Fruit fly (Drosophila melanogaster): ENCODE results near the gene CG33124.
A peak's percentile ranks its signal among the peaks of the same experiment; 100 is the strongest.

Gene CG33124

dm6 chr2L:2198613-2199432, 10.1 kb downstream of the CG33124 start:
- TF ChIP-seq CTCF (optimal IDR thresholded peaks at IDR 0.05) (no peak), CG8478 (optimal IDR thresholded peaks at IDR 0.05) (peak; percentile 31)

DNA sequence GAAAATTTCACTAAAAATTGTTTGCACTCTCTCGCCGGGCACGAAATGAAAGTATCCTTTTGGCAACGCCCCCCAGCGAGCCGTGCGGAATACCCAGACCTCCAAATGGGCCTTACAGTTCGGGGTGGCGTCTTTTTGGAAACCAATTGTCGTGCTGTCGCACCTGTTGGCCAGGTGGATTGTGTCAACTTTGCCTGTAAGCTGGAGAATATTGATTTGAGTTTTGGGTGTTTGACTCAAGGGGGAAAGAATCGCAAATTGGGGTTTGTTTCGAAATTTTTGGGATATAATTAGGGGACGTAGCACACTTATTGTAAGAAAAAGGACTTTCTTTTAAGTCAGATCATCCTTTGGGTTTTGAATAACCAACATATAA, 10.8 kb downstream of the CG33124 start:
- no peak for TF ChIP-seq CG8478 (optimal IDR thresholded peaks at IDR 0.05)
- TF ChIP-seq CTCF (optimal IDR thresholded peaks at IDR 0.05): no peak

DNA sequence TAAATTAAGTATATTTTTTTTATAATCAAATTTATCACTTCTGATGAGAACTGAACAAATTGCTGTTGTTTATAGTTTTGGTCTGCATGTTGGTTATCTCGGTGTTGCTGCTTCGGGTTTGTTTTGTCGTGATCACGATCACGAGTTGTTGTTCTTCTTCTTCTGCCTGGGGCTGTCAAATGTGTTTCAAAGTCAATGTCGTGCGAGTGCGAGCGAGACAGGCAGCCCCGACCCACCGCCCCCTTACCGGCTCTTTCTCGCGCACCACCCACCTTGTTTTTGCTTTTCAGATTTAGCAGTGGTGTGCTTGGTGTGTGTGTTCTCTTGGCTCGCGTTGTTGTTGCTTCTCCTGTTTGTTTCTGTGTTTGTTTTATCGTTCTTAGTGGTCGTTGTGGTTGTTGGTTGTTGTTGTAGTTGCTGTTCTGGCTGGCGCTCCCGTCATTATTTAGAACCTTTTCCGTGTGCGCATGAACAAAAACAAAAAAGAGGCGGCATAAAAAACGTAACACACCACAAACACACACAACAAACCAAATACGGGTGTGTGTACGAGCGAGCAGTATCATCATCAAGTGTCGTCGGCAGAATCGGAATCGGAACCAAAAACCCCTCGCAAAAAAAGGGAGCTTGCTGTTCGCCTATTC, 11.3 kb downstream of the CG33124 start, which contains the start of gene COX7AL2:
TSS of gene COX7AL2 (minus strand) at position 438 of the 644 bp plus-strand sequence.
- no peak for TF ChIP-seq CTCF (optimal IDR thresholded peaks at IDR 0.05)
- TF ChIP-seq CG8478 (optimal IDR thresholded peaks at IDR 0.05): no peak

dm6 chr2L:2196590-2197474, 12.1 kb downstream of the CG33124 start:
- TF ChIP-seq CG8478 (optimal IDR thresholded peaks at IDR 0.05) (no peak), CTCF (optimal IDR thresholded peaks at IDR 0.05) (no peak)

DNA sequence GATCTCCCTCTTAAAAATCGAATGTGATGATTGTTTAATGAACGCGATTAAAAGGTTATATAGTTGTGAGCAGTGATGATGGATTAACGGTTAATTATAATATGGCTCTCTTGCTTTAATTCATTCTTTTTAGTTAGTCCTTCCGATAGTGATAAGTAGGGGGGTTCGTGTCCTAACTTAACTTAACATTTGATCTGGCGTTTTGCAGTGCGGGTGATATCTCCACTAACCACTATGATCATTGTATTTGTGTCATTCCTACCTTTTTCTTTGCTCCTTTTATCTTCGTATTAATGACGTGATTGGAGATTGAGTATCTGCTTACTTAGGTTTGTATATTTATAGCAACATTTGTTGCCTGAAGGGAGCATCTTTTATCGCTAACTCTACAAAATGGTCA, 13.6 kb downstream of the CG33124 start:
- TF ChIP-seq CTCF (optimal IDR thresholded peaks at IDR 0.05) (peak; percentile 51 to 54), CG8478 (optimal IDR thresholded peaks at IDR 0.05) (no peak)

DNA sequence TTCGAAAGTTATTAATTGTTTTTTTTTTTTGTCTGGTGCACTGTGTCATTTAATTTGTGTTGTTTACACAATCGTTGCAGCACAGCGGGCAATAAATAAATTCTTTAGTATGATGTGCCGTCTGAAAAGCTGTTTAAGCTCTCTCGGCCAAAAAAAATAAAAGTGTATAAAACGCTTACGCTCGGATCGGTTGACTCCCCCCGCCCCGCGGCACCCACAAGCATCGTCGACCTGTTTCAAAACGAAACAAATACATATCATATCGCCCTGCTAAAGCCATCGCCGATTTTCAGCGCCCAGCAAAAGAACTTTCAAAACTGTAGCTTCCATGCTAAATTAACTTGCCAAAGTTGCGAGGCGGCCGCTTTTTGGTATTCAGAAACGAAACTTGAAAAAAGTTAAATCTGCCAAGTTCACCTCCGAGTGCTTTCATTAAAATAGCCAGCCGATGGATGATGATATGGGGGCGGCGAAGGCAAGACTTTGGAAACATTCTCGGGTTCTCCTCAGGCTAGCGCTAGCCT, 14.5 kb downstream of the CG33124 start:
- TF ChIP-seq CTCF (optimal IDR thresholded peaks at IDR 0.05): no peak
- TF ChIP-seq CG8478 (optimal IDR thresholded peaks at IDR 0.05): no peak

DNA sequence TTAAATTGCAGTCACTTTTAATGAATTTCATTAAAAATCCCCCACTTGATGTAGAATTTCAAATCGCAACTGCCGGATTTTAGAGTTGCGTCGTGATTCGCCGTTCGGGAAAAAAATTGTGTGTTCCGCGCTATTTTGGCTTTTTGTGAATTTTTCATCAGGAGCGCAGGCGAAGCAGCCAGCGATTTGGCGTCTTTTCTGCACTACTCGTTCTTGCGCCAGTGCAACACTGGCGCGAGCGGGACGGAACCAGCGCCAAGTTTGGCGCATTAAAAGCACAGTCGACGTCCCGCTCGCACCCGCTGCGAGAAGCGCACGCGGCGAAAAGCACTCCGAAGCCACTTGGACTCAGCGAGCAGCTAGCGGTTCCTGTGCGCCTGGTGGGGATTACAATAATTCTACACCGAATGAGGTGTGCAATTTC, 15.5 kb downstream of the CG33124 start:
- peak in 1 of 2 experiments; percentile 10 for TF ChIP-seq CTCF (optimal IDR thresholded peaks at IDR 0.05)
- TF ChIP-seq CG8478 (optimal IDR thresholded peaks at IDR 0.05): no peak

- TF ChIP-seq CTCF (optimal IDR thresholded peaks at IDR 0.05) (no peak), CG8478 (optimal IDR thresholded peaks at IDR 0.05) (no peak)
Measured at dm6 chr2L:2192123-2192601, 16.7 kb downstream of the CG33124 start, which contains the start of gene CG10874. Gene CG10874, minus strand, starts transcription at chr2L:2192386.

- no peak for TF ChIP-seq CTCF (optimal IDR thresholded peaks at IDR 0.05)
- no peak for TF ChIP-seq CG8478 (optimal IDR thresholded peaks at IDR 0.05)
Measured at dm6 chr2L:2191404-2191803, 17.5 kb downstream of the CG33124 start.

dm6 chr2L:2190684-2191083, 18.2 kb downstream of the CG33124 start:
- TF ChIP-seq CG8478 (optimal IDR thresholded peaks at IDR 0.05): no peak
- TF ChIP-seq CTCF (optimal IDR thresholded peaks at IDR 0.05): no peak

DNA sequence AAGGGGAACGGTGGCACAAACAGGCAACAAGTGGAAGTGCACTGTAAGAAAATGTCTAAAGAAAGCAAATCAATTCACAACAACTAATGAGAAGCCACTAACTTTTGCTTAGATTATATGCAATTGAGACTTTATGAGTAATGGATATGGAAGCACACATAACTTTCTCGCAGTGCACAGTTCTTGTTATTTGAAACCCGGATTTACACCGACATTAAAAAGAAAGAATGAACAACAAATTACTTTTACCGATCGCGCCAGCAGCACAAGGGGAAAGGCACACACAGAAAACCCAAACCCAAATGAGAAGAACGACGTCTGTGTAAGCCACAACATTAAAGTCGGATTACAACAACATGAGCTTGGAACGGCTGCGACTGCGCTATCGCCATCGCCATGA, 19.8 kb downstream of the CG33124 start:
- TF ChIP-seq CG8478 (optimal IDR thresholded peaks at IDR 0.05) (no peak), CTCF (optimal IDR thresholded peaks at IDR 0.05) (no peak)

dm6 chr2L:2187411-2187810, 21.5 kb downstream of the CG33124 start:
- TF ChIP-seq CTCF (optimal IDR thresholded peaks at IDR 0.05) (no peak), CG8478 (optimal IDR thresholded peaks at IDR 0.05) (no peak)

- TF ChIP-seq CTCF (optimal IDR thresholded peaks at IDR 0.05): no peak
- no peak for TF ChIP-seq CG8478 (optimal IDR thresholded peaks at IDR 0.05)
Measured at dm6 chr2L:2185373-2185772, 23.5 kb downstream of the CG33124 start.

dm6 chr2L:2184659-2185058, 24.2 kb downstream of the CG33124 start:
- no peak for TF ChIP-seq CTCF (optimal IDR thresholded peaks at IDR 0.05)

dm6 chr2L:2184129-2184528, 24.8 kb downstream of the CG33124 start:
- no peak for TF ChIP-seq CTCF (optimal IDR thresholded peaks at IDR 0.05)
- TF ChIP-seq CG8478 (optimal IDR thresholded peaks at IDR 0.05): no peak

Data from S2 (cell line).